Fruit fly (Drosophila melanogaster): ENCODE data around the gene dan.

Gene dan

DNA sequence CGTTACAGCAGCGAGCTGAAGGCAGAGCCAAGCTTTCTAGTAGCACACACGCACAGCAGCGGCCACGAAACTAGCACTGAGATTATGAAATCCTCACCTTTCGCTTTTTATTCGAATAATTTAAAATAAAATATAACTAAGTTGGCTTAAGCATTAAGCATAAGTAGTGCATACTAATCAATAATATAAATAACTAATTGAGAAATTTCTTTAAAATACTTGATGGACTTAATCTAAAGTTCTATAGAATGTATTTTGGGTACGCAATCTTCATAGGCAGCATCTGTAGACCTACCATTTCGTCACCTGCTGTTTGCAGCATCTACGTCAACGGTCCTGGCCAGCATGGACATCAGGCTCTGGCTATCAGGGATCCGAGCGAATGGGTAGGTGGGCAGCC, 31.8 kb upstream of the dan start (continued):
- TF ChIP-seq E2f2 (GFP tag; IDR thresholded peaks at IDR 0.05) (no peak), Nf-YC (tag; optimal IDR thresholded peaks at IDR 0.05) (peak; percentile 29), Hr51 (GFP tag; optimal IDR thresholded peaks at IDR 0.05) (peak in 1 of 2 experiments; percentile 48), kay (GFP tag; optimal IDR thresholded peaks at IDR 0.05) (no peak), vnd (GFP tag; IDR thresholded peaks at IDR 0.05; ENCODE audit: partially characterized antibody) (no peak), CG8478 (optimal IDR thresholded peaks at IDR 0.05) (no peak), CG31224 (GFP tag; IDR thresholded peaks at IDR 0.05) (no peak), prd (optimal IDR thresholded peaks at IDR 0.05) (no peak), prd (GFP tag; IDR thresholded peaks at IDR 0.05) (no peak), knrl (GFP tag; IDR thresholded peaks at IDR 0.05; ENCODE audit: partially characterized antibody) (no peak), Ptx1 (GFP tag; IDR thresholded peaks at IDR 0.05) (no peak), NC2α (GFP tag; optimal IDR thresholded peaks at IDR 0.05) (no peak), gfzf (GFP tag; optimal IDR thresholded peaks at IDR 0.05) (no peak), CG10147 (GFP tag; optimal IDR thresholded peaks at IDR 0.05) (peak; percentile 48), E2f1 (GFP tag; IDR thresholded peaks at IDR 0.05) (no peak), CG2889 (GFP tag; IDR thresholded peaks at IDR 0.05) (no peak), CG15601 (tag; optimal IDR thresholded peaks at IDR 0.05) (no peak), Jarid2 (GFP tag; optimal IDR thresholded peaks at IDR 0.05) (no peak), Gsc (GFP tag; IDR thresholded peaks at IDR 0.05) (no peak), fd102C (GFP tag; optimal IDR thresholded peaks at IDR 0.05) (no peak), D (optimal IDR thresholded peaks at IDR 0.05) (no peak), D (GFP tag; optimal IDR thresholded peaks at IDR 0.05) (no peak), chif (GFP tag; optimal IDR thresholded peaks at IDR 0.05) (no peak), tin (GFP tag; optimal IDR thresholded peaks at IDR 0.05) (no peak), CG18262 (tag; optimal IDR thresholded peaks at IDR 0.05) (no peak), nom (GFP tag; optimal IDR thresholded peaks at IDR 0.05) (no peak), CG15011 (GFP tag; optimal IDR thresholded peaks at IDR 0.05) (no peak), CG9817 (tag; optimal IDR thresholded peaks at IDR 0.05) (peak; percentile 7), Hr3 (GFP tag; optimal IDR thresholded peaks at IDR 0.05) (no peak), Mad (GFP tag; optimal IDR thresholded peaks at IDR 0.05) (no peak), Med (GFP tag) (peak; percentile 49), CG3838 (GFP tag; optimal IDR thresholded peaks at IDR 0.05) (no peak), so (GFP tag; IDR thresholded peaks at IDR 0.05) (no peak), BEAF-32 (GFP tag; optimal IDR thresholded peaks at IDR 0.05) (no peak), CG5953 (GFP tag; IDR thresholded peaks at IDR 0.05) (no peak), grau (tag; optimal IDR thresholded peaks at IDR 0.05) (peak; percentile 46), CG17186 (GFP tag; optimal IDR thresholded peaks at IDR 0.05) (no peak), dan (GFP tag; IDR thresholded peaks at IDR 0.05) (no peak), lbe (GFP tag; optimal IDR thresholded peaks at IDR 0.05) (no peak), crp (GFP tag; optimal IDR thresholded peaks at IDR 0.05) (no peak), CG13296 (GFP tag; optimal IDR thresholded peaks at IDR 0.05) (peak; percentile 55), Rfx (GFP tag; IDR thresholded peaks at IDR 0.05) (no peak), CG8924 (tag; optimal IDR thresholded peaks at IDR 0.05) (peak; percentile 35), wdn (GFP tag; IDR thresholded peaks at IDR 0.05) (no peak), danr (GFP tag; IDR thresholded peaks at IDR 0.05) (no peak), CG8281 (tag; optimal IDR thresholded peaks at IDR 0.05) (no peak), Fer3 (tag; optimal IDR thresholded peaks at IDR 0.05) (peak; percentile 25), CG7271 (tag; optimal IDR thresholded peaks at IDR 0.05) (no peak), hkb (optimal IDR thresholded peaks at IDR 0.05) (no peak), hkb (GFP tag; IDR thresholded peaks at IDR 0.05) (no peak), Sox100B (GFP tag; optimal IDR thresholded peaks at IDR 0.05) (peak; percentile 5), Hmx (GFP tag; optimal IDR thresholded peaks at IDR 0.05) (no peak), Chrac-16 (GFP tag; optimal IDR thresholded peaks at IDR 0.05) (no peak)

Measured in whole organism, embryonic.